Worm (Caenorhabditis elegans): Measurements from ENCODE around the gene pept-1.

DNA sequence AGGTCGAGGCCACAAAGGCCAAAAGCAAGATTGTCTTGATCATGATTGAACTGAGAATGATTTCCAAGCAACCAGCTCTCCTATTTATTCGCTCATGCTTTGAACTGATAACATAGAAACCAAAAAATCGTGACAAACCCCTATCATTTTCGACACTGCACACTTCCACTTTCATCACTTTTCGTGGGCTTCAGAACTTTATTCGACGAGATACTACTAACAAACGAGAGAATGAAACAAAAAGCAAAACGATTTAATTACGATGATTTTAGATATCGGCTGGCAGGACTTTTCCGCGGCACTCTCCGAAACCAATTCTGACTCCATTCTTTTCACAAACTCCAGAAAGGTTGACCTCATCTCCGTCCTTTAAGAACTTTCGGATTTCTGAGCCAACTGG is 10.1 kb upstream of the pept-1 start, which contains the start of gene asp-14:
- no peak for TF ChIP-seq sea-2 (GFP tag; IDR thresholded peaks at IDR 0.05)
- TF ChIP-seq B0019.2 (GFP tag; conservative IDR thresholded peaks at IDR 0.05): no peak
- TF ChIP-seq unc-62 (GFP tag; optimal IDR thresholded peaks at IDR 0.05): no peak
- no peak for TF ChIP-seq zfh-2 (GFP tag; conservative IDR thresholded peaks at IDR 0.05)
- no peak for TF ChIP-seq nhr-90 (tag; optimal IDR thresholded peaks at IDR 0.05)
- no peak for TF ChIP-seq nfya-1 (tag; optimal IDR thresholded peaks at IDR 0.05; ENCODE audit: borderline replicate concordance, insufficient read depth)
- TF ChIP-seq ztf-3 (GFP tag; optimal IDR thresholded peaks at IDR 0.05): no peak
- TF ChIP-seq K11D2.4 (GFP tag; IDR thresholded peaks at IDR 0.05): no peak

Data from whole organism, young adult.